Fruit fly (Drosophila melanogaster): ENCODE results near the gene CG13460.

DNA sequence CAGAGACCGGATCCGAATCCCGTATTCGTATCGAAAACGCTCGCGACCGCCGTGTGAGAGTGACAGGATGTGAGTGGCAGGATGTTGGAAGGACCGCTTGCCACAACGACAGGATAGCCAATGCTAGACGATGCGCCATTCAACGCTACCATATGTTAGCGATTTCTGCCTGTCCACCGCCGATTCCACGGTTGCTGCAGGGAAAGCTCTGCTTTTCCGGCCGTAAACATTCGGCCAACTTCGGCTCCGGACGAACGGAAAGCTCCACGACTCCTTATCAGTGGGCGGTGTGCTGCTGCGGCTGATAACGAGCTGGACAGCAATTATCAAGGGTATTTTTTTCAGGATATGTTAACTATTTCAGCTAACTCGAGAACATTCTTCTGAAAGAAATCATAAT, 3.4 kb upstream of the CG13460 start, which contains the start of gene Sytbeta:
- TF ChIP-seq rn (GFP tag; IDR thresholded peaks at IDR 0.05), result no peak
- no peak for TF ChIP-seq gl (tag; optimal IDR thresholded peaks at IDR 0.05)
- TF ChIP-seq CG34367 (tag; optimal IDR thresholded peaks at IDR 0.05), result no peak
- TF ChIP-seq CG15710 (tag; optimal IDR thresholded peaks at IDR 0.05), result no peak
- TF ChIP-seq CG10348 (GFP tag; IDR thresholded peaks at IDR 0.05), result no peak
- TF ChIP-seq CG9948 (tag; optimal IDR thresholded peaks at IDR 0.05), result no peak
- TF ChIP-seq CG8301 (tag; optimal IDR thresholded peaks at IDR 0.05), result no peak
- TF ChIP-seq CG12605 (GFP tag; IDR thresholded peaks at IDR 0.05), result no peak
- TF ChIP-seq fd96Ca (GFP tag; IDR thresholded peaks at IDR 0.05), result no peak

Measured in whole organism, pupa.